Fruit fly (Drosophila melanogaster): Measurements from ENCODE around the gene CG18547.

Gene CG18547

DNA sequence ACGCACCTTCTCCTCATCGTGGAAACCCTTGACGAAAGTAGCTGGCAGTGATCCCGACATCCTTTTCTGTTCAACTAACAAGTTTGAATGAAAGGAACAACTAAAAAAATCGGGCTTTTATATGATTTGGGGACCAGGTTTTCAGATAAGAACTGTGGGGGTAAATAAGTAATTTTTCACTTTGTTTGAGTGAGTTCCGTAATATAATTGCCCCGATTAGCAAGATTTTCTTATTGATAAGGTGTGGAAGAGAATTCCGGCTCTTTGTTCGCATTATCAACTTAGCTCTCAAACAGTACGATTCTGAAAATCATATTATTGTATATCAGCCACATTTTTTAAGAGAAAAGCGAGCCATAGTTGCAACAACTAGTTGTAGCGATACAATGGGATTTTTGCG is 1.8 kb upstream of the CG18547 start, which contains the start of gene CG12224:
Gene CG12224, minus strand, starts transcription at position 101 of the 400 bp plus-strand sequence.
- no peak for TF ChIP-seq dsf (GFP tag; optimal IDR thresholded peaks at IDR 0.05; ENCODE audit: borderline replicate concordance)
- TF ChIP-seq Sp1 (GFP tag; optimal IDR thresholded peaks at IDR 0.05), result no peak
- no peak for TF ChIP-seq sage (GFP tag; optimal IDR thresholded peaks at IDR 0.05)

DNA sequence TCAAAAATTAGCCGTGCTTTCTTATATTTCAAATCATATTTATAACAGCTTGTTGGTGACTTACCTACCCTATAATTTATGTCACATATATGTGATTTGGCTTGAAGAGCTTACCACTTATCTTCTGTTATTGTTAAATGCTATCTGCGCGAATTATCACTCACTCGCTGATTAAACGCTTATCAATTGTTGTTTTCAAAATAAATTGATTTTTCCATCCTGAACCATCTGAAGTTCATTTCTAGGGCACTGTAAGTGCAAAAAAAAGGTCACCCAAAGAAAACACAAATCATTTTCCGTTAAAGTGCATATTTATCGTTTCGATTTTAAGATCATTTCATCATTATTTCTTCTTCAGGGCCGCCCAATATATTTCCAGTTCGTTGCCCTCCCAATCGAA is 1.9 kb downstream of the CG18547 start:
- TF ChIP-seq HLH106 (tag; optimal IDR thresholded peaks at IDR 0.05), result no peak
- TF ChIP-seq GATAd (GFP tag; optimal IDR thresholded peaks at IDR 0.05), result no peak
- no peak for TF ChIP-seq Jra (GFP tag; optimal IDR thresholded peaks at IDR 0.05)
- TF ChIP-seq Hnf4 (GFP tag; optimal IDR thresholded peaks at IDR 0.05), result no peak
- no peak for TF ChIP-seq sage (GFP tag; optimal IDR thresholded peaks at IDR 0.05)
- no peak for TF ChIP-seq psq (GFP tag; optimal IDR thresholded peaks at IDR 0.05)
- no peak for TF ChIP-seq Mio (GFP tag; optimal IDR thresholded peaks at IDR 0.05)
- no peak for TF ChIP-seq pan (optimal IDR thresholded peaks at IDR 0.05)

DNA sequence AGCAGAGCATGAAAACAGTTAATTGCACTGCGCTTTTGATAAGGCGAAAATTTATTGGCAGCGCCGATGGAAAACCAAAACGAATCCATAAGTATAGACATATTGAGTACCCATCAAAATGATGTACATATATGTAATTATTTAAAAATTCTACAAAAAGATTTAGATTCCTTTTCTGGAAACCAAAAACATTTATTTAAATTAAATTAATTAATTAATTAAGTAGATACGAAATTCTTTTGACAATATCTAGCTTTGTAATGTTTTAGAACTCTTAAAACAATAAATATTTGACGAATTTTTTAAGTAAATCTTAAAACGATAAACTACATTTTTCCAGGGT is 2.9 kb downstream of the CG18547 start:
- TF ChIP-seq rgr (GFP tag; optimal IDR thresholded peaks at IDR 0.05), result no peak
- TF ChIP-seq Sp1 (GFP tag; optimal IDR thresholded peaks at IDR 0.05), result no peak
- TF ChIP-seq OdsH (GFP tag; optimal IDR thresholded peaks at IDR 0.05), result no peak
- TF ChIP-seq N (GFP tag; optimal IDR thresholded peaks at IDR 0.05), result no peak
- no peak for TF ChIP-seq HLH106 (tag; optimal IDR thresholded peaks at IDR 0.05)
- TF ChIP-seq usp (GFP tag; optimal IDR thresholded peaks at IDR 0.05), result no peak
- TF ChIP-seq jim (GFP tag; optimal IDR thresholded peaks at IDR 0.05), result no peak
- TF ChIP-seq Dif (GFP tag; optimal IDR thresholded peaks at IDR 0.05; ENCODE audit: partially characterized antibody), result no peak
- no peak for TF ChIP-seq sage (GFP tag; optimal IDR thresholded peaks at IDR 0.05)
- no peak for TF ChIP-seq foxo (GFP tag; optimal IDR thresholded peaks at IDR 0.05)
- TF ChIP-seq ey (GFP tag; optimal IDR thresholded peaks at IDR 0.05), result no peak
- no peak for TF ChIP-seq br (GFP tag; optimal IDR thresholded peaks at IDR 0.05)
- no peak for TF ChIP-seq Myc (optimal IDR thresholded peaks at IDR 0.05)

DNA sequence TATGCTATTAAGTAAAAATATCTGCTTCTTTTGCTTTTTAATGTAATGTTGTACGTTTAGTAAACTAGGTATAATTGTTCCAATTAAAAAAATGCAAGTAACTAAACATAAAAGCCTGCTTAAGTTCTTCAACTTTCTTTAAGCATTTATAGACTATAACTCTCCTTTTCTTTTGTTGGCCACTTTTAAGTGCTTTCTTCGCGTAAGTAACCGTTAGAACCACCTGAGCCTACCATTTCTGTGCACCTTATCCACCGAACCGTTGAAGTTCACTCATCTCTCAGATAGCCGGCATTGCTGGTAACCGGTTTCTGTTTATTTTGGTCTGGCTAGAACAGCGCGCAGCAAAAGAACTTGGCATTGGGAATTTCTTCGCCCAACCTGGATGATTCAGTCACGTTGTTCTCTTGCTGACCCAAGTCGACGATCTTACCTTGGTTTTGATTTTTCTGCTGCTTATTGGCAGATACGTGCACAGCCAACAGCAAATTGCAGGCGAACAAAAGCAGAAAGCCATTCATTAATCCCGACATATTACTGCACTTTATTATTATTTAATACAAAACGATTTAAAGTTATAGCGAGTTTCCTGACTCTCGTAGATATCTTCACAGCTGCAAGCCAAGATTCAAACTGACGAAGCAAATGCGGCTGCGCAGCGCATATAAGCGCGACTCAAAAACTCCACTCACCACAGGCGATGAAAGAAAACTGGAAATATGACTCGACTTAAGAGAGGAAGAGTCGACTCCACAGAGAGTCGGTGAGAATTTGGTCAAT is 3.4 kb downstream of the CG18547 start, which contains the start of gene CG10005:
Gene CG10005, minus strand, starts transcription at position 642 of the 780 bp plus-strand sequence.
- TF ChIP-seq Hr83 (GFP tag; optimal IDR thresholded peaks at IDR 0.05; ENCODE audit: poor library complexity, severe bottlenecking) (no peak), dsf (GFP tag; optimal IDR thresholded peaks at IDR 0.05; ENCODE audit: borderline replicate concordance) (no peak), Sp1 (GFP tag; optimal IDR thresholded peaks at IDR 0.05) (peak; percentile 11), h (GFP tag; optimal IDR thresholded peaks at IDR 0.05) (no peak), pan (optimal IDR thresholded peaks at IDR 0.05) (no peak), lola (GFP tag; optimal IDR thresholded peaks at IDR 0.05) (no peak), Dif (GFP tag; optimal IDR thresholded peaks at IDR 0.05; ENCODE audit: partially characterized antibody) (peak; percentile 71), Mio (GFP tag; optimal IDR thresholded peaks at IDR 0.05) (no peak), Vsx2 (GFP tag; optimal IDR thresholded peaks at IDR 0.05; ENCODE audit: partially characterized antibody) (no peak), fru (GFP tag; optimal IDR thresholded peaks at IDR 0.05) (peak; percentile 44), dl (GFP tag; optimal IDR thresholded peaks at IDR 0.05; ENCODE audit: insufficient read depth in 1 of 2, partially characterized antibody in 2 of 2) (peak; percentile 19 to 45), br (GFP tag; optimal IDR thresholded peaks at IDR 0.05) (peak; percentile 0), Rel (GFP tag; optimal IDR thresholded peaks at IDR 0.05) (no peak), Rel (tag; optimal IDR thresholded peaks at IDR 0.05) (peak; percentile 3)

DNA sequence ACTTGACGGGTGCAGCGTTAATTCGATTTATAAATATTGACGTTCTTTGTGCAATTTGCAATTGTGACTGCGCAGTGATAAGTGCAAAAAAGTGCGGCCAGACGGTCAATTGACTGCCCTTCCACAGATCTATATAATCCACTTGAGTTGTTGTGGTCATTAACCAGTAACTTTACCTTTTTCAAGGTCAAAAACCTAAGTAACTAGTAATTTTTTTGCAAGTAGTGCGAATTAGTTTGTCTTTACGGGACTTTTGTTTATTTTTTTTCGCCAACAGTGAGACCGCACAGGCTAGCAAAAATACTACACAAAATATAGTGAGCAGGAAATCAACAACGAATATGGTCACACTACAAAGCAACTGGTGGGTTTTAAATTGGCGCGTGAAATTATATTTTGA is 5.6 kb downstream of the CG18547 start, which contains the start of gene Tango9:
Gene Tango9, minus strand, starts transcription at position 280 of the 400 bp plus-strand sequence.
- TF ChIP-seq CrebA (GFP tag; optimal IDR thresholded peaks at IDR 0.05; ENCODE audit: borderline replicate concordance) (no peak), Vsx2 (GFP tag; optimal IDR thresholded peaks at IDR 0.05; ENCODE audit: partially characterized antibody) (no peak), sage (GFP tag; optimal IDR thresholded peaks at IDR 0.05) (no peak), woc (GFP tag; optimal IDR thresholded peaks at IDR 0.05) (no peak), Mio (GFP tag; optimal IDR thresholded peaks at IDR 0.05) (no peak), OdsH (GFP tag; optimal IDR thresholded peaks at IDR 0.05) (no peak), h (GFP tag; optimal IDR thresholded peaks at IDR 0.05) (peak; percentile 51), foxo (GFP tag; optimal IDR thresholded peaks at IDR 0.05) (peak in 1 of 2 experiments; percentile 53), dmrt93B (GFP tag; optimal IDR thresholded peaks at IDR 0.05) (no peak), CG9705 (GFP tag; optimal IDR thresholded peaks at IDR 0.05) (peak; percentile 32), Hr83 (GFP tag; optimal IDR thresholded peaks at IDR 0.05; ENCODE audit: poor library complexity, severe bottlenecking) (peak; percentile 36), ey (GFP tag; optimal IDR thresholded peaks at IDR 0.05) (peak; percentile 21), dl (GFP tag; optimal IDR thresholded peaks at IDR 0.05; ENCODE audit: insufficient read depth in 1 of 2, partially characterized antibody in 2 of 2) (no peak), br (GFP tag; optimal IDR thresholded peaks at IDR 0.05) (peak; percentile 33), rgr (GFP tag; optimal IDR thresholded peaks at IDR 0.05) (peak; percentile 51), Abd-B (GFP tag; optimal IDR thresholded peaks at IDR 0.05) (no peak), HLH106 (tag; optimal IDR thresholded peaks at IDR 0.05) (peak; percentile 47), lola (GFP tag; optimal IDR thresholded peaks at IDR 0.05) (no peak), Rel (GFP tag; optimal IDR thresholded peaks at IDR 0.05) (no peak), Rel (tag; optimal IDR thresholded peaks at IDR 0.05) (peak; percentile 99), fru (GFP tag; optimal IDR thresholded peaks at IDR 0.05) (peak; percentile 58), Sp1 (GFP tag; optimal IDR thresholded peaks at IDR 0.05) (peak; percentile 42), Myc (optimal IDR thresholded peaks at IDR 0.05) (peak; percentile 48), dsf (GFP tag; optimal IDR thresholded peaks at IDR 0.05; ENCODE audit: borderline replicate concordance) (peak; percentile 13), Hr78 (GFP tag; optimal IDR thresholded peaks at IDR 0.05) (no peak)

Measured in whole organism, wandering third instar larva.